Worm (Caenorhabditis elegans) whole organism, L1 larva: Measurements from ENCODE around the gene nhr-1.

Experiments
- C34B4.2 ChIP-seq: sonication (generic microtip); optimal IDR thresholded peaks from 2 replicates; lab custom pipeline; 2017; ENCODE audit warnings: mild to moderate bottlenecking, missing genetic modification characterization, missing compliant biosample characterization
- F16B12.6 ChIP-seq: fragments of 150-350 bp; optimal IDR thresholded peaks from 2 replicates; lab custom pipeline; 2014; ENCODE audit warnings: missing biosample characterization, missing genetic modification characterization
- Y116A8C.19 ChIP-seq: sonication (generic microtip); optimal IDR thresholded peaks from 2 replicates; lab custom pipeline; 2016; ENCODE audit warnings: missing compliant biosample characterization, missing genetic modification characterization, borderline replicate concordance
- aha-1 ChIP-seq: fragments of 150-350 bp; optimal IDR thresholded peaks from 2 replicates; lab custom pipeline; 2014; ENCODE audit warnings: missing biosample characterization, missing genetic modification characterization
- aly-2 ChIP-seq: fragments of 150-350 bp; optimal IDR thresholded peaks from 2 replicates; lab custom pipeline; 2014; ENCODE audit warnings: missing biosample characterization, missing genetic modification characterization
- blmp-1 ChIP-seq: fragments of 150-350 bp; optimal IDR thresholded peaks from 2 replicates; lab custom pipeline; 2014; ENCODE audit warnings: missing biosample characterization, missing genetic modification characterization
- ceh-8 ChIP-seq: fragments of 200-800 bp; sonication (Bioruptor generic); optimal IDR thresholded peaks from 2 replicates; lab custom pipeline; 2018; ENCODE audit warnings: mild to moderate bottlenecking, missing genetic modification characterization, moderate library complexity, missing compliant biosample characterization
- ceh-82 ChIP-seq, 3 experiments: fragments of 150-350 bp in 1 of 3; sonication (generic microtip) in 2 of 3; optimal IDR thresholded peaks; 2 replicates each; lab custom pipeline; 2014 to 2017; ENCODE audit warnings: missing biosample characterization in 3 of 3, missing genetic modification characterization in 3 of 3
- dpl-1 ChIP-seq, 3 experiments: fragments of 150-350 bp in 2 of 3; sonication (generic microtip) in 1 of 3; optimal IDR thresholded peaks; 2 replicates each; lab custom pipeline; 2014 to 2017; ENCODE audit warnings: missing biosample characterization in 3 of 3, missing genetic modification characterization in 3 of 3, missing genetic modification reagents in 3 of 3
- dsc-1 ChIP-seq: sonication (generic microtip); optimal IDR thresholded peaks from 2 replicates; lab custom pipeline; 2016; ENCODE audit warnings: mild to moderate bottlenecking, missing genetic modification characterization, missing compliant biosample characterization
- elt-2 ChIP-seq: sonication (generic microtip); optimal IDR thresholded peaks from 2 replicates; lab custom pipeline; 2016; ENCODE audit warnings: missing genetic modification characterization, mild to moderate bottlenecking, inconsistent platforms, missing compliant biosample characterization, missing genetic modification reagents
- elt-3 ChIP-seq, 6 experiments: fragments of 150-350 bp in 1 of 6; sonication (generic microtip); optimal IDR thresholded peaks; 2 replicates each; lab custom pipeline; 2017 to 2018; ENCODE audit warnings: missing biosample characterization in 6 of 6, missing genetic modification characterization in 6 of 6, inconsistent platforms in 1 of 6
- fkh-4 ChIP-seq: sonication (generic microtip); optimal IDR thresholded peaks from 2 replicates; lab custom pipeline; 2016; ENCODE audit warnings: missing compliant biosample characterization, missing genetic modification characterization, borderline replicate concordance
- fkh-8 ChIP-seq: sonication (generic microtip); optimal IDR thresholded peaks from 2 replicates; lab custom pipeline; 2016; ENCODE audit warnings: mild to moderate bottlenecking, missing genetic modification characterization, missing compliant biosample characterization
- hlh-4 ChIP-seq: sonication (generic microtip); optimal IDR thresholded peaks from 2 replicates; lab custom pipeline; 2016; ENCODE audit warnings: mild to moderate bottlenecking, missing genetic modification characterization, missing compliant biosample characterization
- isw-1 ChIP-seq: fragments of 200-800 bp; sonication (Bioruptor generic); IDR thresholded peaks from 2 replicates; pipeline ENCODE4 v1.3.6; 2022; ENCODE audit warnings: missing genetic modification characterization, missing compliant biosample characterization
- jun-1 ChIP-seq: fragments of 150-350 bp; optimal IDR thresholded peaks from 2 replicates; lab custom pipeline; 2014; ENCODE audit warnings: missing biosample characterization, missing genetic modification reagents, missing genetic modification characterization
- lin-14 ChIP-seq: fragments of 200-800 bp; sonication (Bioruptor generic); optimal IDR thresholded peaks from 2 replicates; lab custom pipeline; 2018; ENCODE audit warnings: mild to moderate bottlenecking, missing genetic modification characterization, moderate library complexity, missing compliant biosample characterization
- lin-39 ChIP-seq: fragments of 150-350 bp; optimal IDR thresholded peaks from 2 replicates; lab custom pipeline; 2014; ENCODE audit warnings: missing biosample characterization, missing genetic modification reagents, missing genetic modification characterization
- lsy-2 ChIP-seq, 2 experiments: fragments of 150-350 bp; optimal IDR thresholded peaks; 2 replicates each; lab custom pipeline; 2014; ENCODE audit warnings: missing biosample characterization in 2 of 2, missing genetic modification characterization in 2 of 2
- mab-9 ChIP-seq: fragments of 200-800 bp; sonication (Bioruptor generic); IDR thresholded peaks from 2 replicates; pipeline ENCODE4 v1.3.6; 2022; ENCODE audit warnings: missing genetic modification reagents, missing genetic modification characterization, missing compliant biosample characterization
- mdl-1 ChIP-seq, 2 experiments: fragments of 150-350 bp; optimal IDR thresholded peaks; 2 replicates each; lab custom pipeline; 2014 to 2017; ENCODE audit warnings: missing biosample characterization in 2 of 2, missing genetic modification characterization in 2 of 2, inconsistent platforms in 1 of 2
- nhr-11 ChIP-seq: fragments of 150-350 bp; optimal IDR thresholded peaks from 2 replicates; lab custom pipeline; 2014; ENCODE audit warnings: missing biosample characterization, missing genetic modification characterization
- nhr-12 ChIP-seq: sonication (generic microtip); optimal IDR thresholded peaks from 2 replicates; lab custom pipeline; 2017; ENCODE audit warnings: missing biosample characterization, missing genetic modification characterization
- nhr-20 ChIP-seq: sonication (generic microtip); optimal IDR thresholded peaks from 2 replicates; lab custom pipeline; 2016; ENCODE audit warnings: mild to moderate bottlenecking, missing genetic modification characterization, missing compliant biosample characterization
- nhr-47 ChIP-seq: sonication (generic microtip); optimal IDR thresholded peaks from 2 replicates; lab custom pipeline; 2016; ENCODE audit warnings: mild to moderate bottlenecking, missing genetic modification characterization, moderate library complexity, missing compliant biosample characterization
- nhr-71 ChIP-seq: sonication (generic microtip); optimal IDR thresholded peaks from 2 replicates; lab custom pipeline; 2016; ENCODE audit warnings: mild to moderate bottlenecking, missing genetic modification characterization, moderate library complexity, missing compliant biosample characterization
- nhr-76 ChIP-seq: sonication (generic microtip); optimal IDR thresholded peaks from 2 replicates; lab custom pipeline; 2017; ENCODE audit warnings: missing biosample characterization, missing genetic modification characterization
- nhr-77 ChIP-seq: fragments of 150-350 bp; optimal IDR thresholded peaks from 2 replicates; lab custom pipeline; 2014; ENCODE audit warnings: missing biosample characterization, missing genetic modification characterization
- nhr-84 ChIP-seq: sonication (generic microtip); optimal IDR thresholded peaks from 2 replicates; lab custom pipeline; 2017; ENCODE audit warnings: missing biosample characterization, missing genetic modification characterization
- nhr-85 ChIP-seq: sonication (generic microtip); peaks from one replicate; lab custom pipeline; 2016; ENCODE audit warnings: missing genetic modification characterization, inconsistent platforms, missing compliant biosample characterization
- nhr-90 ChIP-seq: sonication (generic microtip); optimal IDR thresholded peaks from 2 replicates; lab custom pipeline; 2016; ENCODE audit warnings: mild to moderate bottlenecking, missing genetic modification characterization, missing compliant biosample characterization; ENCODE audit not compliant: poor library complexity
- pag-3 ChIP-seq: sonication (generic microtip); optimal IDR thresholded peaks from 2 replicates; lab custom pipeline; 2017; ENCODE audit warnings: missing genetic modification characterization, mild to moderate bottlenecking, missing compliant biosample characterization, antibody characterized with exemption, borderline replicate concordance; ENCODE audit not compliant: insufficient read depth
- pqm-1 ChIP-seq: sonication (generic microtip); optimal IDR thresholded peaks from 3 replicates; lab custom pipeline; 2017; ENCODE audit warnings: missing biosample characterization, missing genetic modification characterization
- snu-23 ChIP-seq: sonication (generic microtip); optimal IDR thresholded peaks from 2 replicates; lab custom pipeline; 2016; ENCODE audit warnings: missing genetic modification characterization, missing compliant biosample characterization
- swsn-7 ChIP-seq: sonication (generic microtip); optimal IDR thresholded peaks from 2 replicates; lab custom pipeline; 2016; ENCODE audit warnings: missing genetic modification characterization, missing compliant biosample characterization
- unc-130 ChIP-seq: fragments of 150-350 bp; optimal IDR thresholded peaks from 2 replicates; lab custom pipeline; 2017; ENCODE audit warnings: missing biosample characterization, missing genetic modification characterization, inconsistent platforms
- unc-62 ChIP-seq: fragments of 150-350 bp; optimal IDR thresholded peaks from 2 replicates; lab custom pipeline; 2014; ENCODE audit warnings: missing biosample characterization, missing genetic modification reagents, missing genetic modification characterization
- vab-15 ChIP-seq: sonication (generic microtip); optimal IDR thresholded peaks from 2 replicates; lab custom pipeline; 2017; ENCODE audit warnings: missing genotype, mild to moderate bottlenecking, missing genetic modification characterization, missing compliant biosample characterization
- ztf-11 ChIP-seq, 2 experiments: sonication (generic microtip); optimal IDR thresholded peaks; 2 replicates each; lab custom pipeline; 2016 to 2017; ENCODE audit warnings: missing genetic modification characterization in 2 of 2, missing biosample characterization in 1 of 2, missing compliant biosample characterization in 1 of 2
- ztf-4 ChIP-seq: fragments of 150-350 bp; optimal IDR thresholded peaks from 2 replicates; lab custom pipeline; 2014; ENCODE audit warnings: missing biosample characterization, missing genetic modification characterization

nhr-1 gene

DNA sequence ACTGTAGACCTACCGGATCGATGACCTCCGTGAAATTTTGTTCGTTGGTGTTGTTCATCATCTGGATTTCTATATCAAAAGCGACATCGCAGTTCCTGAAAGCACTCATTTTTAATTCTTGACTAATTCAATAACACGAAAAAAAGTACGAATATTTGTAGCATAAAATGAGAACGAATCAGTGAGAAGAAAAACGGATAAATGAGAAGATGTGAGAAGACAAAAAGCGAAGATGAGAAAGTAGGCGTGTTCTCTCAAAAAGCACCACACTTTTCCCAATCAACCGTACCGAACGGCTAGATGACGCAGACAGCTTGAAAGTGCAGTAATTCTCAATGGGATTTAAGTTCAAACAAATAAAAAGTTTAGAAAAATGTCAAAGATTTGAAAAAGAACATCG is 27.1 kb upstream of the nhr-1 start, which contains the start of gene npr-24:
TSS of gene npr-24 (minus strand) at position 101 of the 400 bp plus-strand sequence.
- TF ChIP-seq elt-2 (tag; lab: Kevin White, UChicago) (no peak), nhr-90 (tag; lab: Kevin White, UChicago) (no peak), unc-62 (no peak), ceh-8 (GFP tag; lab: Kevin White, UChicago) (no peak), pag-3 (tag; lab: Kevin White, UChicago) (no peak), fkh-8 (no peak), hlh-4 (tag; lab: Kevin White, UChicago) (no peak), unc-130 (no peak), pqm-1 (no peak), nhr-84 (tag; lab: Kevin White, UChicago) (no peak), dpl-1 (GFP tag; optimal IDR thresholded peaks at IDR 0.05; lab: Kevin White, UChicago) (no peak), ztf-4 (no peak), fkh-4 (no peak), ztf-11 (tag; optimal IDR thresholded peaks at IDR 0.05; lab: Kevin White, UChicago) (no peak), nhr-76 (tag; lab: Kevin White, UChicago) (no peak), nhr-12 (tag; lab: Kevin White, UChicago) (no peak)
- TF ChIP-seq, all 84 proteins: peak for 0

DNA sequence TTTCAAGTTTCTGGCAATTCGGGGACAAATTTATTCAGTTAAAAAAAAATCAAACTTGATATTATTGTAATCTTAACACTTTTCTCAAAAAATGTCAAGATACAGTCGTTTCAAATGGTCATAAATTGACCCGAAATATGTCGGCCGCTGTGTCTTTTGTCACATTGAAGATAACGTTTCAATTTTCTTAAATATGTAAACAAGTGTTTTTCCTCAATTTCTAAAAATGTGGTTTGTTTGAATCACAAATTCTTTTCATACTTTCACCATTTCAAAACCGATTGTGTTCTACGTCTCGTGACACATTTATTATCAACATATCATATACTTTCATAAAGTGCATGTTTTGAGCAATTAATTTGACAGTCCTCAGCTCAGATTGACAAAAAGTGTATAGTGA is 11.6 kb upstream of the nhr-1 start:
- TF ChIP-seq Y116A8C.19 (tag; lab: Kevin White, UChicago) = no peak
- no peak for TF ChIP-seq C34B4.2 (tag; lab: Kevin White, UChicago)
- no peak for TF ChIP-seq isw-1 (GFP tag; lab: Robert Waterston, UW)
- TF ChIP-seq F16B12.6 (tag; lab: Kevin White, UChicago) = no peak
- no peak for TF ChIP-seq mab-9
- no peak for TF ChIP-seq nhr-85 (tag; lab: Kevin White, UChicago)
- TF ChIP-seq vab-15 (tag; lab: Kevin White, UChicago) = no peak
- TF ChIP-seq swsn-7 (tag; lab: Kevin White, UChicago) = no peak
- TF ChIP-seq nhr-12 (tag; lab: Kevin White, UChicago) = no peak
- no peak for TF ChIP-seq aly-2 (tag; lab: Kevin White, UChicago)
- no peak for TF ChIP-seq blmp-1 (tag; lab: Kevin White, UChicago)
- TF ChIP-seq elt-2 (tag; lab: Kevin White, UChicago) = no peak
- no peak for TF ChIP-seq lsy-2 (tag; optimal IDR thresholded peaks at IDR 0.05; lab: Kevin White, UChicago)
- TF ChIP-seq mdl-1 (tag; optimal IDR thresholded peaks at IDR 0.05; lab: Kevin White, UChicago) = no peak
- no peak for TF ChIP-seq nhr-11 (tag; lab: Kevin White, UChicago)
- TF ChIP-seq aha-1 (tag; lab: Kevin White, UChicago) = no peak
- no peak for TF ChIP-seq lin-39
- no peak for TF ChIP-seq elt-3 (tag; optimal IDR thresholded peaks at IDR 0.05; lab: Kevin White, UChicago)
- TF ChIP-seq jun-1 (tag; lab: Kevin White, UChicago) = no peak

DNA sequence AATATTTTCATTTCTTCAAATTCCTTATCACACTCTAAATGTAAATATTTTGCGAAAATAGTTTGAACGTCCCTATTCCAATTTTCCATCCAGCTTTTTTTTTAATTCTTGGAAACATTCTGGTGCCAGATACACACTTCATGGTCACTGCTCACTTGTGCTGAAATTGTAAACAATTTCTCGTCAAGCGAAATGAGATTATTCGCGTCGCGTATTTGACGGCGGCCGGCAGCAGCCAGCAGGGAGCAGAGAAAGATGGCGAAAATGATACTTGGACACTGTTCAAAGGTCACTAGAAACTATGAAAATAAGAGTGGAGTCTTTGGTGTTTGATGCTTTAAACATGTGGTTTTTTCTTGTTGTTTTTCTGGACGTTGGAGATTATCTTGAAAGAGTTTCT is 9.4 kb upstream of the nhr-1 start:
- peak; percentile 13 for TF ChIP-seq snu-23 (GFP tag; lab: Kevin White, UChicago)
- TF ChIP-seq mdl-1 (tag; optimal IDR thresholded peaks at IDR 0.05; lab: Kevin White, UChicago) = no peak
- peak in 1 of 2 experiments; percentile 29 for TF ChIP-seq lsy-2 (tag; optimal IDR thresholded peaks at IDR 0.05; lab: Kevin White, UChicago)
- peak; percentile 32 for TF ChIP-seq dsc-1 (tag; lab: Kevin White, UChicago)
- no peak for TF ChIP-seq nhr-77 (tag; lab: Kevin White, UChicago)
- TF ChIP-seq nhr-47 (tag; lab: Kevin White, UChicago) = peak; percentile 3
- TF ChIP-seq ceh-82 (tag; optimal IDR thresholded peaks at IDR 0.05; lab: Kevin White, UChicago) = peak in 1 of 3 experiments; percentile 1
- TF ChIP-seq fkh-8 = peak; percentile 17
- TF ChIP-seq vab-15 (tag; lab: Kevin White, UChicago) = peak; percentile 3
- TF ChIP-seq lin-14 = peak; percentile 60
- no peak for TF ChIP-seq aly-2 (tag; lab: Kevin White, UChicago)
- peak; percentile 41 for TF ChIP-seq nhr-71 (tag; lab: Kevin White, UChicago)
- TF ChIP-seq nhr-20 (tag; lab: Kevin White, UChicago) = peak; percentile 87
- TF ChIP-seq, all 84 proteins: peak for 10
